Fruit fly (Drosophila melanogaster): ENCODE results near the gene dtr.

The dtr gene

DNA sequence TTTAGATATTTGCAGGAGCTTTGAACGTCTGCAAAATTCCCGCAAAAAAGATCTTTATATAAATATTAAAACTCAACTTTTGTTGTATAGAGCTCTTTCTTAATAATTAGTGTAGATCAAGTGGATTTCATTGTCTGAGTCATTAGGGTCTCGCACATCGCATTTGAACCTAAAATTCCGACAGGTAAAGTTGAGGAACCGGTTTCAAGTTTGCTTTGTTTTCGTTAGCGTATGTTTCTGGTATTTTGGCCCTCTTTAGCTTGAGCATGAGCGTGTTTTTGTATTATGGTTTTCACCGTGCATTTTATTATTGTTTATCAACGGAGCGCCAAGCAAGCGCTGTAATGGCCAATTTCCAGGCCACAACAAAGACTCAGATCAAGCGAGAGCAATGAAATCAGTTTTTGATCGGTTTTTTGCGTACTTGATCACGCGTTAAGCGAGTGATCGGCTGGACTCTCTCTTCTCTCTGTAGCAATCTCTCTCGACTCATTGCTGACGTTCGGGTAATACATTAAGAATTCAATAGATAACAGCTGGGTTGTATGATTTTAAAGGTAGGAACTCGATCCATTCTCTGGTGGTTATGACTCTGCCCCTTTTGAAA, 48.1 kb upstream of the dtr start (continued):
- no peak for TF ChIP-seq nau (GFP tag; optimal IDR thresholded peaks at IDR 0.05)
- TF ChIP-seq oc (tag; optimal IDR thresholded peaks at IDR 0.05): peak; percentile 25
- TF ChIP-seq CG4360 (GFP tag; IDR thresholded peaks at IDR 0.05): no peak
- no peak for TF ChIP-seq Stat92E (GFP tag; optimal IDR thresholded peaks at IDR 0.05)
- no peak for TF ChIP-seq CG3065 (GFP tag; optimal IDR thresholded peaks at IDR 0.05)
- no peak for TF ChIP-seq CG7745 (tag; optimal IDR thresholded peaks at IDR 0.05)
- no peak for TF ChIP-seq Elba2 (GFP tag; optimal IDR thresholded peaks at IDR 0.05)
- no peak for TF ChIP-seq chif (GFP tag; optimal IDR thresholded peaks at IDR 0.05)
- TF ChIP-seq dpn (GFP tag; optimal IDR thresholded peaks at IDR 0.05): no peak
- TF ChIP-seq lbe (GFP tag; optimal IDR thresholded peaks at IDR 0.05): peak; percentile 21
- no peak for TF ChIP-seq Atf6 (GFP tag; IDR thresholded peaks at IDR 0.05)
- TF ChIP-seq esg (GFP tag; conservative IDR thresholded peaks at IDR 0.05): no peak
- no peak for TF ChIP-seq E2f2 (GFP tag; IDR thresholded peaks at IDR 0.05)
- TF ChIP-seq CG1024 (GFP tag; IDR thresholded peaks at IDR 0.05): no peak
- TF ChIP-seq danr (GFP tag; IDR thresholded peaks at IDR 0.05): no peak
- no peak for TF ChIP-seq CG15514 (GFP tag; optimal IDR thresholded peaks at IDR 0.05)
- no peak for TF ChIP-seq CG17912 (GFP tag; optimal IDR thresholded peaks at IDR 0.05)
- no peak for TF ChIP-seq eve (GFP tag; optimal IDR thresholded peaks at IDR 0.05)
- no peak for TF ChIP-seq Abd-B (GFP tag; optimal IDR thresholded peaks at IDR 0.05)
- no peak for TF ChIP-seq tup (GFP tag; optimal IDR thresholded peaks at IDR 0.05)
- no peak for TF ChIP-seq MBD-R2 (GFP tag; IDR thresholded peaks at IDR 0.05)
- TF ChIP-seq bab2 (GFP tag; optimal IDR thresholded peaks at IDR 0.05): no peak
- TF ChIP-seq pzg (GFP tag; optimal IDR thresholded peaks at IDR 0.05): no peak
- TF ChIP-seq crp (GFP tag; optimal IDR thresholded peaks at IDR 0.05): no peak
- TF ChIP-seq sd (tag; optimal IDR thresholded peaks at IDR 0.05): peak; percentile 96
- TF ChIP-seq CG18262 (tag; optimal IDR thresholded peaks at IDR 0.05): no peak
- TF ChIP-seq CG17802 (tag; optimal IDR thresholded peaks at IDR 0.05): no peak
- no peak for TF ChIP-seq Fer1 (GFP tag; optimal IDR thresholded peaks at IDR 0.05)
- TF ChIP-seq seq (GFP tag; IDR thresholded peaks at IDR 0.05): no peak
- no peak for TF ChIP-seq Mad (GFP tag; optimal IDR thresholded peaks at IDR 0.05)
- no peak for TF ChIP-seq Rfx (GFP tag; IDR thresholded peaks at IDR 0.05)
- no peak for TF ChIP-seq Bteb2 (GFP tag; optimal IDR thresholded peaks at IDR 0.05)
- no peak for TF ChIP-seq CTCF (GFP tag; optimal IDR thresholded peaks at IDR 0.05)
- no peak for TF ChIP-seq Scr (GFP tag; IDR thresholded peaks at IDR 0.05; ENCODE audit: partially characterized antibody)
- no peak for TF ChIP-seq CG30431 (GFP tag; optimal IDR thresholded peaks at IDR 0.05)
- no peak for TF ChIP-seq da (GFP tag; optimal IDR thresholded peaks at IDR 0.05)
- TF ChIP-seq gem (tag; optimal IDR thresholded peaks at IDR 0.05): no peak
- no peak for TF ChIP-seq CG14014 (GFP tag; IDR thresholded peaks at IDR 0.05)
- no peak for TF ChIP-seq CG4282 (GFP tag; optimal IDR thresholded peaks at IDR 0.05)
- no peak for TF ChIP-seq Ada2b (GFP tag; IDR thresholded peaks at IDR 0.05)
- no peak for TF ChIP-seq CG17361 (GFP tag; IDR thresholded peaks at IDR 0.05)
- no peak for TF ChIP-seq CG8388 (GFP tag; optimal IDR thresholded peaks at IDR 0.05)
- no peak for TF ChIP-seq Ets65A (GFP tag)
- no peak for TF ChIP-seq Poxn (GFP tag; IDR thresholded peaks at IDR 0.05)
- no peak for TF ChIP-seq ttk (GFP tag; IDR thresholded peaks at IDR 0.05)
- no peak for TF ChIP-seq CG15073 (GFP tag; optimal IDR thresholded peaks at IDR 0.05)
- TF ChIP-seq CG8944 (GFP tag; optimal IDR thresholded peaks at IDR 0.05): no peak
- no peak for TF ChIP-seq fd102C (GFP tag; optimal IDR thresholded peaks at IDR 0.05)
- TF ChIP-seq ase (GFP tag; IDR thresholded peaks at IDR 0.05): no peak
- no peak for TF ChIP-seq CG10209 (GFP tag; optimal IDR thresholded peaks at IDR 0.05)
- peak; percentile 92 for TF ChIP-seq abd-A (tag; optimal IDR thresholded peaks at IDR 0.05)
- TF ChIP-seq CkIIα-i1 (GFP tag; IDR thresholded peaks at IDR 0.05): no peak
